Worm (Caenorhabditis elegans): Measurements from ENCODE around the gene drd-50.

ce11 chrIV:4084109-4084508, 33.4 kb upstream of the drd-50 start, which contains the start of gene C35B1.5:
- TF ChIP-seq nhr-25 (tag; optimal IDR thresholded peaks at IDR 0.05), result no peak
- no peak for TF ChIP-seq ama-1 (optimal IDR thresholded peaks at IDR 0.05)
- TF ChIP-seq lin-13 (GFP tag; optimal IDR thresholded peaks at IDR 0.05), result no peak

Data from whole organism, L2 larva.